Fruit fly (Drosophila melanogaster) whole organism, prepupa: ENCODE data around the gene Rsph9.

Source experiments
- Blimp-1 ChIP-seq: fragments of 200-800 bp; sonication (Bioruptor generic); optimal IDR thresholded peaks from 3 replicates; lab custom pipeline; 2017; ENCODE audit warnings: missing biosample characterization, missing genetic modification characterization, mild to moderate bottlenecking, moderate library complexity, missing genetic modification reagents
- CG10631 ChIP-seq: fragments of 200-800 bp; sonication (Bioruptor generic); optimal IDR thresholded peaks from 2 replicates; lab custom pipeline; 2016; ENCODE audit warnings: missing biosample characterization, missing genetic modification characterization
- CG10669 ChIP-seq: fragments of 200-800 bp; sonication (Bioruptor generic); optimal IDR thresholded peaks from 3 replicates; lab custom pipeline; 2018; ENCODE audit warnings: missing biosample characterization, mild to moderate bottlenecking, missing genetic modification characterization, moderate library complexity
- CG15336 ChIP-seq: fragments of 200-800 bp; sonication (Bioruptor generic); IDR thresholded peaks from 2 replicates; pipeline ENCODE4 v1.3.6; 2022; ENCODE audit warnings: missing biosample characterization, missing genetic modification characterization
- CG1621 ChIP-seq: fragments of 200-800 bp; sonication (Bioruptor generic); optimal IDR thresholded peaks from 3 replicates; lab custom pipeline; 2018; ENCODE audit warnings: missing biosample characterization, mild to moderate bottlenecking, missing genetic modification characterization
- CG16779 ChIP-seq: fragments of 200-800 bp; sonication (Bioruptor generic); optimal IDR thresholded peaks from 3 replicates; lab custom pipeline; 2017; ENCODE audit warnings: missing biosample characterization, mild to moderate bottlenecking, missing genetic modification characterization
- CG3032 ChIP-seq: fragments of 200-800 bp; optimal IDR thresholded peaks from 2 replicates; lab custom pipeline; 2019; ENCODE audit warnings: missing biosample characterization, mild to moderate bottlenecking, missing genetic modification characterization, moderate library complexity
- CG31627 ChIP-seq: fragments of 200-800 bp; sonication (Bioruptor generic); optimal IDR thresholded peaks from 3 replicates; lab custom pipeline; 2016; ENCODE audit warnings: missing biosample characterization, missing genetic modification characterization
- CG32006 ChIP-seq: fragments of 200-800 bp; sonication (Bioruptor generic); optimal IDR thresholded peaks from 3 replicates; lab custom pipeline; 2017; ENCODE audit warnings: missing biosample characterization, mild to moderate bottlenecking, missing genetic modification characterization
- CG3919 ChIP-seq: fragments of 200-800 bp; sonication (Bioruptor generic); optimal IDR thresholded peaks from 3 replicates; lab custom pipeline; 2016; ENCODE audit warnings: missing biosample characterization, missing genetic modification characterization
- CG6792 ChIP-seq: fragments of 200-800 bp; sonication (Bioruptor generic); optimal IDR thresholded peaks from 3 replicates; lab custom pipeline; 2016; ENCODE audit warnings: missing biosample characterization, missing genetic modification characterization
- CG6808 ChIP-seq: fragments of 200-800 bp; sonication (Bioruptor generic); optimal IDR thresholded peaks from 3 replicates; lab custom pipeline; 2017; ENCODE audit warnings: missing biosample characterization, missing genetic modification characterization, mild to moderate bottlenecking, moderate library complexity, missing genetic modification reagents
- CG6854 ChIP-seq: fragments of 200-800 bp; sonication (Bioruptor generic); optimal IDR thresholded peaks from 2 replicates; lab custom pipeline; 2017; ENCODE audit warnings: missing biosample characterization, mild to moderate bottlenecking, missing genetic modification characterization
- CG7368 ChIP-seq: fragments of 200-800 bp; sonication (Bioruptor generic); optimal IDR thresholded peaks from 3 replicates; lab custom pipeline; 2016; ENCODE audit warnings: missing biosample characterization, missing genetic modification characterization
- CG8119 ChIP-seq: fragments of 200-800 bp; sonication (Bioruptor generic); IDR thresholded peaks from 3 replicates; pipeline ENCODE4 v1.3.6; 2022; ENCODE audit warnings: missing biosample characterization, missing genetic modification characterization
- CG8319 ChIP-seq: fragments of 200-800 bp; sonication (Bioruptor generic); optimal IDR thresholded peaks from 3 replicates; lab custom pipeline; 2016; ENCODE audit warnings: missing biosample characterization, missing genetic modification characterization
- CG9139 ChIP-seq: fragments of 200-800 bp; sonication (Bioruptor generic); optimal IDR thresholded peaks from 3 replicates; lab custom pipeline; 2017; ENCODE audit warnings: missing biosample characterization, mild to moderate bottlenecking, missing genetic modification characterization
- Eip78C ChIP-seq: fragments of 200-800 bp; sonication (Bioruptor generic); peaks from one replicate; lab custom pipeline; 2016; ENCODE audit warnings: missing biosample characterization, missing genetic modification characterization
- Eip93F ChIP-seq: fragments of 200-800 bp; sonication (Bioruptor generic); optimal IDR thresholded peaks from 2 replicates; lab custom pipeline; 2016; ENCODE audit warnings: missing biosample characterization, mild to moderate bottlenecking, missing genetic modification characterization
- Hr39 ChIP-seq: fragments of 200-800 bp; sonication (Bioruptor generic); optimal IDR thresholded peaks from 2 replicates; lab custom pipeline; 2016; ENCODE audit warnings: missing biosample characterization, missing genetic modification characterization
- OdsH ChIP-seq: fragments of 200-800 bp; sonication (Bioruptor generic); optimal IDR thresholded peaks from 3 replicates; lab custom pipeline; 2016; ENCODE audit warnings: missing biosample characterization, missing genetic modification characterization
- Smox ChIP-seq: fragments of 200-800 bp; sonication (Bioruptor generic); optimal IDR thresholded peaks from 3 replicates; lab custom pipeline; 2016; ENCODE audit warnings: missing biosample characterization, missing genetic modification characterization
- Sox15 ChIP-seq: fragments of 200-800 bp; sonication (Bioruptor generic); optimal IDR thresholded peaks from 3 replicates; lab custom pipeline; 2016; ENCODE audit warnings: missing biosample characterization, missing genetic modification characterization
- achi ChIP-seq: fragments of 200-800 bp; sonication (Bioruptor generic); optimal IDR thresholded peaks from 3 replicates; lab custom pipeline; 2016; ENCODE audit warnings: missing biosample characterization, missing genetic modification characterization
- cyc ChIP-seq: fragments of 200-800 bp; sonication (Bioruptor generic); optimal IDR thresholded peaks from 3 replicates; lab custom pipeline; 2016; ENCODE audit warnings: missing biosample characterization, missing genetic modification characterization
- dac ChIP-seq: fragments of 200-800 bp; sonication (Bioruptor generic); optimal IDR thresholded peaks from 2 replicates; lab custom pipeline; 2017; ENCODE audit warnings: missing biosample characterization, mild to moderate bottlenecking, missing genetic modification characterization
- dsx ChIP-seq: fragments of 200-800 bp; optimal IDR thresholded peaks from 3 replicates; lab custom pipeline; 2019; ENCODE audit warnings: missing biosample characterization, mild to moderate bottlenecking, missing genetic modification characterization, moderate library complexity; ENCODE audit not compliant: poor library complexity, severe bottlenecking
- eg ChIP-seq: fragments of 200-800 bp; sonication (Bioruptor generic); IDR thresholded peaks from 3 replicates; pipeline ENCODE4 v1.3.6; 2022; ENCODE audit warnings: missing biosample characterization, missing genetic modification characterization
- esn ChIP-seq: fragments of 200-800 bp; sonication (Bioruptor generic); optimal IDR thresholded peaks from 2 replicates; lab custom pipeline; 2016; ENCODE audit warnings: missing biosample characterization, mild to moderate bottlenecking, missing genetic modification characterization, moderate library complexity
- fd59A ChIP-seq: fragments of 200-800 bp; sonication (Bioruptor generic); optimal IDR thresholded peaks from 2 replicates; lab custom pipeline; 2017; ENCODE audit warnings: missing biosample characterization, mild to moderate bottlenecking, missing genetic modification characterization, missing genetic modification reagents
- net ChIP-seq: fragments of 200-800 bp; sonication (Bioruptor generic); optimal IDR thresholded peaks from 3 replicates; lab custom pipeline; 2016; ENCODE audit warnings: missing biosample characterization, missing genetic modification characterization
- salr ChIP-seq, 2 experiments: fragments of 200-800 bp; sonication (Bioruptor generic); optimal IDR thresholded peaks; 3 replicates each; lab custom pipeline; 2016 to 2018; ENCODE audit warnings: missing biosample characterization in 2 of 2, missing genetic modification characterization in 2 of 2, mild to moderate bottlenecking in 1 of 2
- ss ChIP-seq, 2 experiments: fragments of 200-800 bp; sonication (Bioruptor generic); optimal IDR thresholded peaks; 2 replicates in 1 of 2; 3 replicates in 1 of 2; lab custom pipeline; 2017 to 2018; ENCODE audit warnings: mild to moderate bottlenecking in 2 of 2, missing biosample characterization in 2 of 2, missing genetic modification characterization in 2 of 2, moderate library complexity in 1 of 2
- topi ChIP-seq: fragments of 200-800 bp; sonication (Bioruptor generic); optimal IDR thresholded peaks from 3 replicates; lab custom pipeline; 2016; ENCODE audit warnings: missing biosample characterization, missing genetic modification characterization

The Rsph9 gene

DNA sequence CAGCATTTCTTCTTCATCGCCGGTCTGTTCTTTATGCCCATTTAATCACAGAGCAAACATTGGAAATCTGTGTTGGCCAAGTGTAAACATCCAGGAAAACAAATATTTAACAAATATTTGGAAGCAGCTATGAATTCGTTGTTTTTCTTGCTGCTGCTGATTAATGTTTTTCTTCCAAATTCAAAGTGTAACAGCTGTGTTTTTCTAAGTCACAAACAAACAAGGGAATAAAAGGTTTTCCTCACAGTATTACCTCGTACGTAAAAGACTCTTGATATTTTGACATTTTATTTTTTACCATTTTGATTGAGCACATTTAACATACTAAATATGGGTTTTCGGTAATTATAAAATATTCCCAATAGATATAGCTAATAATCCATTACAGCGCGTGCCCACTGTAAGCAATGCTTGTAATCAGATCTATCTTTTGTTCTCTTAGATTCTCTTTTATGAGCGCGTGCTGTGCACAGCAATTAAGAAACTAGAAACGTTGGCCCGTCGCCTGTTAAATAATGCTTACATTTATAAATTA lies 33.6 kb downstream of the Rsph9 start (continued):
- TF ChIP-seq CG6854 (GFP tag; lab: Kevin White, UChicago), result no peak
- TF ChIP-seq Hr39 (GFP tag; lab: Kevin White, UChicago), result peak; percentile 76
- TF ChIP-seq CG31627 (GFP tag; lab: Kevin White, UChicago), result peak; percentile 79
- no peak for TF ChIP-seq Blimp-1 (GFP tag; lab: Kevin White, UChicago)
- peak in 1 of 2 experiments; percentile 50 for TF ChIP-seq ss (GFP tag; optimal IDR thresholded peaks at IDR 0.05; lab: Kevin White, UChicago)
- TF ChIP-seq cyc (GFP tag; lab: Kevin White, UChicago), result peak; percentile 68
- TF ChIP-seq fd59A, result peak; percentile 49
- TF ChIP-seq dsx (GFP tag; lab: Kevin White, UChicago), result peak; percentile 32
- peak; percentile 68 for TF ChIP-seq CG10631 (GFP tag; lab: Kevin White, UChicago)
- TF ChIP-seq topi (GFP tag; lab: Kevin White, UChicago), result peak; percentile 60
- TF ChIP-seq Eip93F (GFP tag; lab: Kevin White, UChicago), result no peak
- TF ChIP-seq CG6792, result peak; percentile 61
- peak; percentile 54 for TF ChIP-seq CG10669 (GFP tag; lab: Kevin White, UChicago)
- TF ChIP-seq CG8119 (GFP tag; lab: Robert Waterston, UW), result peak; percentile 80
- TF ChIP-seq salr (GFP tag; optimal IDR thresholded peaks at IDR 0.05; lab: Kevin White, UChicago), result peak; percentile 22 to 68
- peak; percentile 60 for TF ChIP-seq Smox
- TF ChIP-seq CG3919 (GFP tag; lab: Kevin White, UChicago), result peak; percentile 79
- peak; percentile 79 for TF ChIP-seq net (GFP tag; lab: Kevin White, UChicago)
- peak; percentile 68 for TF ChIP-seq esn (GFP tag; lab: Kevin White, UChicago)

dm6 chr2L:17377818-17378217 lies 34.6 kb downstream of the Rsph9 start:
- TF ChIP-seq CG6808 (GFP tag; lab: Kevin White, UChicago) (no peak), CG8319 (no peak), CG1621 (tag; lab: Kevin White, UChicago) (no peak), Sox15 (GFP tag; lab: Kevin White, UChicago) (no peak), CG32006 (no peak), dsx (GFP tag; lab: Kevin White, UChicago) (no peak), net (GFP tag; lab: Kevin White, UChicago) (no peak), Blimp-1 (GFP tag; lab: Kevin White, UChicago) (no peak), CG7368 (no peak), eg (GFP tag; lab: Robert Waterston, UW) (no peak), Eip78C (GFP tag; lab: Kevin White, UChicago) (no peak), Hr39 (GFP tag; lab: Kevin White, UChicago) (no peak), CG9139 (no peak), dac (no peak), CG16779 (tag; lab: Kevin White, UChicago) (no peak)
- TF ChIP-seq, all 60 proteins: peak for 0

dm6 chr2L:17375955-17376659 lies 36.3 kb downstream of the Rsph9 start:
- TF ChIP-seq CG10631 (GFP tag; lab: Kevin White, UChicago) (peak; percentile 35), dsx (GFP tag; lab: Kevin White, UChicago) (peak; percentile 82), CG15336 (GFP tag; lab: Robert Waterston, UW) (0 out of 2 replicates have a peak, but pooled peaks have one; percentile 8), CG32006 (peak; percentile 47), achi (GFP tag; lab: Kevin White, UChicago) (peak; percentile 7), Eip78C (GFP tag; lab: Kevin White, UChicago) (peak; percentile 58), OdsH (no peak), CG3032 (tag; lab: Kevin White, UChicago) (no peak), CG6792 (no peak)
- TF ChIP-seq, all 60 proteins: peak for 6
